Worm (Caenorhabditis elegans): ENCODE measurements around the gene T12G3.6.

T12G3.6 gene

ce11 chrIV:12032383-12032782, 1.3 kb upstream of the T12G3.6 start (continued):
- TF ChIP-seq attf-4 (tag; optimal IDR thresholded peaks at IDR 0.05) (no peak), fkh-10 (GFP tag; optimal IDR thresholded peaks at IDR 0.05) (no peak), mdl-1 (tag; optimal IDR thresholded peaks at IDR 0.05) (peak in 1 of 2 experiments; percentile 70), Y5F2A.4 (GFP tag; optimal IDR thresholded peaks at IDR 0.05) (no peak), lin-1 (GFP tag; IDR thresholded peaks at IDR 0.05) (peak; percentile 48; the same call in 1 of the 2 replicates), egl-27 (tag; optimal IDR thresholded peaks at IDR 0.05) (no peak), F49E8.2 (tag; optimal IDR thresholded peaks at IDR 0.05; ENCODE audit: borderline replicate concordance) (no peak), tag-97 (GFP tag; IDR thresholded peaks at IDR 0.05) (no peak), lin-38 (GFP tag; IDR thresholded peaks at IDR 0.05) (peak; percentile 73), mes-2 (tag; optimal IDR thresholded peaks at IDR 0.05; ENCODE audit: poor library complexity, severe bottlenecking) (peak; percentile 74), madf-5 (GFP tag; IDR thresholded peaks at IDR 0.05) (no peak), R02D3.7 (tag; optimal IDR thresholded peaks at IDR 0.05) (no peak), madf-9 (GFP tag; conservative IDR thresholded peaks at IDR 0.05) (no peak), T20F7.1 (GFP tag; optimal IDR thresholded peaks at IDR 0.05) (peak; percentile 81), F10B5.3 (tag; optimal IDR thresholded peaks at IDR 0.05) (peak; percentile 42), daf-8 (GFP tag; IDR thresholded peaks at IDR 0.05) (no peak), unc-130 (GFP tag; optimal IDR thresholded peaks at IDR 0.05) (peak; percentile 22), ama-1 (optimal IDR thresholded peaks at IDR 0.05) (peak; percentile 37), lin-15B (tag; optimal IDR thresholded peaks at IDR 0.05) (no peak), aly-2 (tag; optimal IDR thresholded peaks at IDR 0.05) (no peak)

- TF ChIP-seq lin-39 (tag; optimal IDR thresholded peaks at IDR 0.05) = no peak
- TF ChIP-seq lsy-2 (tag; optimal IDR thresholded peaks at IDR 0.05) = peak in 1 of 2 experiments; percentile 79
- TF ChIP-seq lin-38 (GFP tag; IDR thresholded peaks at IDR 0.05) = peak; percentile 42
- TF ChIP-seq arid-1 (GFP tag; conservative IDR thresholded peaks at IDR 0.05) = no peak
- TF ChIP-seq saeg-2 (GFP tag; IDR thresholded peaks at IDR 0.05) = no peak
- TF ChIP-seq zip-2 (tag; optimal IDR thresholded peaks at IDR 0.05) = no peak
- TF ChIP-seq Y48G9A.11 (GFP tag; IDR thresholded peaks at IDR 0.05) = no peak
- TF ChIP-seq unc-130 (GFP tag; optimal IDR thresholded peaks at IDR 0.05) = no peak
- TF ChIP-seq dve-1 (tag; optimal IDR thresholded peaks at IDR 0.05; ENCODE audit: insufficient read depth) = peak; percentile 39
- TF ChIP-seq dmd-6 (GFP tag; IDR thresholded peaks at IDR 0.05) = 0 out of 2 replicates have a peak, but pooled peaks have one; percentile 8
- peak; percentile 12 for TF ChIP-seq hlh-30 (tag; optimal IDR thresholded peaks at IDR 0.05; ENCODE audit: insufficient read depth)
- TF ChIP-seq attf-4 (tag; optimal IDR thresholded peaks at IDR 0.05) = no peak
- TF ChIP-seq mep-1 (tag; optimal IDR thresholded peaks at IDR 0.05) = peak; percentile 29
- TF ChIP-seq dpl-1 (GFP tag; optimal IDR thresholded peaks at IDR 0.05) = peak; percentile 61
- TF ChIP-seq daf-16 (GFP tag; optimal IDR thresholded peaks at IDR 0.05) = no peak
- TF ChIP-seq daf-16 (tag; optimal IDR thresholded peaks at IDR 0.05) = peak; percentile 44
- TF ChIP-seq ztf-7 (tag; optimal IDR thresholded peaks at IDR 0.05) = peak; percentile 86
- no peak for TF ChIP-seq zag-1 (tag; optimal IDR thresholded peaks at IDR 0.05)
- no peak for TF ChIP-seq ces-1 (GFP tag; optimal IDR thresholded peaks at IDR 0.05)
- peak; percentile 49 for TF ChIP-seq T20F7.1 (GFP tag; optimal IDR thresholded peaks at IDR 0.05)
Measured at ce11 chrIV:12029722-12030182, 1.3 kb downstream of the T12G3.6 start, which contains the start of gene T12G3.11. T12G3.11 (minus strand) TSS chrIV:12029772.

DNA sequence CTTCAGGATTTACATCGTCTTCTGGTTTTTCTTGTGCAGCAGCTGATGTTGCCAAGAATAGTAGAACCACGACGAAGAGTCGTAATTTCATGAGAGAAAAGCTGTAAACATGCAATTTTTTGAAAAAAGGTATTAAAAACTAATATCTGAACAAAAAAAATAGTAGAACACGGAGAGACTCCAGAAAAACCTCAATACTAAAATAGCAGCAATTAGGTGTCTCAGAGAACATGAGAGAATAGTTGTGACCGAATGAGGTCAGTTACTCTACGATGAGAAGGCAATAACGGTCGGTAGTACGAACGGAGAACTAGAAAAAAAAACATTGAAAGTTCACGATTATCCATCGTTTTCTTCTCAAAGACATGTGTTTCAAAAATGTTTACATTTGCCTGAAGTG, 2.0 kb downstream of the T12G3.6 start, which contains the start of gene tgn-38:
Gene tgn-38, minus strand, starts transcription at position 101 of the 400 bp plus-strand sequence.
- no peak for TF ChIP-seq mdl-1 (tag; optimal IDR thresholded peaks at IDR 0.05)
- no peak for TF ChIP-seq arid-1 (GFP tag; conservative IDR thresholded peaks at IDR 0.05)
- no peak for TF ChIP-seq lir-3 (tag; optimal IDR thresholded peaks at IDR 0.05)
- TF ChIP-seq ZK337.2 (GFP tag; IDR thresholded peaks at IDR 0.05) = no peak
- TF ChIP-seq Y5F2A.4 (GFP tag; optimal IDR thresholded peaks at IDR 0.05) = no peak
- TF ChIP-seq F44E2.7 (GFP tag; IDR thresholded peaks at IDR 0.05) = no peak
- no peak for TF ChIP-seq F26F4.8 (GFP tag; conservative IDR thresholded peaks at IDR 0.05)
- no peak for TF ChIP-seq ztf-7 (tag; optimal IDR thresholded peaks at IDR 0.05)
- TF ChIP-seq daf-16 (GFP tag; optimal IDR thresholded peaks at IDR 0.05) = no peak
- no peak for TF ChIP-seq daf-16 (tag; optimal IDR thresholded peaks at IDR 0.05)
- no peak for TF ChIP-seq R02D3.7 (tag; optimal IDR thresholded peaks at IDR 0.05)
- TF ChIP-seq zag-1 (tag; optimal IDR thresholded peaks at IDR 0.05) = no peak
- no peak for TF ChIP-seq fkh-10 (GFP tag; optimal IDR thresholded peaks at IDR 0.05)
- no peak for TF ChIP-seq lin-38 (GFP tag; IDR thresholded peaks at IDR 0.05)
- no peak for TF ChIP-seq nhr-102 (tag; optimal IDR thresholded peaks at IDR 0.05)
- no peak for TF ChIP-seq nhr-237 (tag; optimal IDR thresholded peaks at IDR 0.05)
- no peak for TF ChIP-seq zip-2 (tag; optimal IDR thresholded peaks at IDR 0.05)
- no peak for TF ChIP-seq spr-3 (GFP tag; optimal IDR thresholded peaks at IDR 0.05)

Measured in whole organism, L4 larva.